Fruit fly (Drosophila melanogaster) whole organism, embryonic: ENCODE results near the gene Mybbp1A.

ENCODE experiments used
- CG13424 ChIP-seq: fragments of 200-800 bp; sonication (Bioruptor generic); optimal IDR thresholded peaks from 2 replicates; lab custom pipeline; 2019; ENCODE audit warnings: missing biosample characterization, mild to moderate bottlenecking, missing genetic modification characterization, moderate library complexity
- CG18011 ChIP-seq: fragments of 200-800 bp; sonication (Bioruptor generic); optimal IDR thresholded peaks from 2 replicates; lab custom pipeline; 2017; ENCODE audit warnings: missing biosample characterization, missing genetic modification characterization, mild to moderate bottlenecking, moderate library complexity, missing genotype
- CG34224 ChIP-seq: fragments of 200-800 bp; sonication (Bioruptor generic); IDR thresholded peaks from 3 replicates; pipeline ENCODE4 v1.3.6; 2022; ENCODE audit warnings: missing biosample characterization, missing genetic modification characterization; ENCODE audit not compliant: partially characterized antibody
- CG6683 ChIP-seq: fragments of 200-800 bp; sonication (Bioruptor generic); optimal IDR thresholded peaks from 2 replicates; lab custom pipeline; 2017; ENCODE audit warnings: missing biosample characterization, mild to moderate bottlenecking, missing genetic modification characterization, missing genetic modification reagents
- Rfx ChIP-seq: fragments of 200-800 bp; sonication (Bioruptor generic); IDR thresholded peaks from 2 replicates; pipeline ENCODE4 v1.3.6; 2022; ENCODE audit warnings: missing biosample characterization, missing genetic modification characterization
- fd96Cb ChIP-seq: fragments of 200-800 bp; sonication (Bioruptor generic); optimal IDR thresholded peaks from 2 replicates; lab custom pipeline; 2018; ENCODE audit warnings: missing biosample characterization, mild to moderate bottlenecking, missing genetic modification characterization, moderate library complexity
- lab ChIP-seq: fragments of 200-800 bp; sonication (Bioruptor generic); optimal IDR thresholded peaks from 3 replicates; lab custom pipeline; 2017; ENCODE audit warnings: missing biosample characterization, missing genetic modification characterization, mild to moderate bottlenecking, moderate library complexity, missing genetic modification reagents
- scrt ChIP-seq: fragments of 200-800 bp; sonication (Bioruptor generic); optimal IDR thresholded peaks from 2 replicates; lab custom pipeline; 2018; ENCODE audit warnings: missing biosample characterization, mild to moderate bottlenecking, missing genetic modification characterization, moderate library complexity

DNA sequence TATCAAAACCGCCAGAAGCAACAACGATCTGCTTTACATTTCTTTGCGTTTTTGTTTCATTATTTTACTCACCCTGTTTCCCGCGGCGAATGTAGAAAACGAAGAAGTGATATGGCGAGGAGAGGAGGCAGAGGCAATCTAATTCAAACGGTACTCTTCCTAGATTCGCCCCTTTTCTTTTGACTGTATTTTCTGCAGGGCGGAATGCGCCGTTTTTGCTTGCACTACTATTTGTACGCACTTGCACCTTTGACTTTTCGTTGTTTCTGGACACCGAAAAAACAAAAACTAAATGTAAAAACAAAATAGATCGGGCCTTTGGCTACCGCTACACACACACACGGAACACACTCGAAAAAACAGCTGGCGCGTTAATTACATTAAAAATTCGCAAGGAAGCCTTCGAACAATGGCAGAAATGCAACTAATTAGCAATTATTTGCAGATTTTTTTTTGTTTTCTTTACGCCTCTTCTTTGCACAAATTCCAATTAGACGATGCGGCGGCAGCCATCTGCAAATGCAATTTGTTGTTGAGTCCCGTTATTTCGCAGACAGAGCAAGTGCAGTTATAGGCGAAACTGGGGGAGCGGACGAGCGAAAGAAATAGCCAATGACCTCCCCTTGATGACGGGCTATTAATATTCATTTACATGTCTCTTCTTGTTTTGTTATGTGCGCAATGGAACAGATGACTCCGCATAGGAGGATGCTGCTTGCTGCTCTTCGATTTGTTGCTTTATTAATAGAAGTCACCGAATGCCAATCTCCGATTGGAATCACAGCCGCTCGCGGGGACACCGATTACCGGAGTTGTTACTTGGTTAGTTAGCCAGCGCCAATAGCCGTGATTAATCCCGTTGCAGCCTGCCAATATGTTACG lies 10.1 kb upstream of the Mybbp1A start:
- no peak for TF ChIP-seq CG18011 (GFP tag; lab: Kevin White, UChicago)
- TF ChIP-seq CG34224 (GFP tag; lab: Robert Waterston, UW): no peak
- no peak for TF ChIP-seq lab (GFP tag; lab: Kevin White, UChicago)
- no peak for TF ChIP-seq CG6683 (GFP tag; lab: Kevin White, UChicago)
- no peak for TF ChIP-seq scrt (GFP tag; lab: Kevin White, UChicago)
- TF ChIP-seq Rfx (GFP tag; lab: Robert Waterston, UW): no peak
- TF ChIP-seq fd96Cb (tag; lab: Kevin White, UChicago): no peak
- TF ChIP-seq CG13424 (tag; lab: Kevin White, UChicago): no peak
